Fruit fly (Drosophila melanogaster) whole organism, embryonic: Measurements from ENCODE around the gene CG11999.
A peak's percentile ranks its signal among the peaks of the same experiment; 100 is the strongest.

Experiments used
- Adf1 ChIP-seq: fragments of 200-800 bp; sonication (Bioruptor generic); IDR thresholded peaks from 2 replicates; pipeline ENCODE4 v1.3.6; 2022; ENCODE audit warnings: missing biosample characterization, missing genetic modification characterization
- CG10267 ChIP-seq: fragments of 200-800 bp; sonication (Bioruptor generic); optimal IDR thresholded peaks from 2 replicates; lab custom pipeline; 2018; ENCODE audit warnings: missing biosample characterization, mild to moderate bottlenecking, missing genetic modification characterization, moderate library complexity
- CG10565 ChIP-seq: fragments of 200-800 bp; sonication (Bioruptor generic); optimal IDR thresholded peaks from 3 replicates; lab custom pipeline; 2016; ENCODE audit warnings: missing biosample characterization, mild to moderate bottlenecking, missing genetic modification characterization
- CG12299 ChIP-seq: fragments of 200-800 bp; sonication (Bioruptor generic); optimal IDR thresholded peaks from 2 replicates; lab custom pipeline; 2018; ENCODE audit warnings: missing biosample characterization, mild to moderate bottlenecking, missing genetic modification characterization
- CG12769 ChIP-seq: fragments of 200-800 bp; sonication (Bioruptor generic); optimal IDR thresholded peaks from 2 replicates; lab custom pipeline; 2019; ENCODE audit warnings: missing biosample characterization, mild to moderate bottlenecking, missing genetic modification characterization, moderate library complexity
- CG13894 ChIP-seq: fragments of 200-800 bp; sonication (Bioruptor generic); optimal IDR thresholded peaks from 3 replicates; lab custom pipeline; 2018; ENCODE audit warnings: missing biosample characterization, mild to moderate bottlenecking, missing genetic modification characterization, moderate library complexity
- CG14965 ChIP-seq: fragments of 200-800 bp; sonication (Bioruptor generic); optimal IDR thresholded peaks from 2 replicates; lab custom pipeline; 2016; ENCODE audit warnings: missing biosample characterization, missing genetic modification characterization, borderline replicate concordance
- CG15011 ChIP-seq: fragments of 200-800 bp; sonication (Bioruptor generic); optimal IDR thresholded peaks from 3 replicates; lab custom pipeline; 2018; ENCODE audit warnings: missing biosample characterization, mild to moderate bottlenecking, missing genetic modification characterization
- CG15269 ChIP-seq: fragments of 200-800 bp; sonication (Bioruptor generic); optimal IDR thresholded peaks from 2 replicates; lab custom pipeline; 2018; ENCODE audit warnings: missing biosample characterization, mild to moderate bottlenecking, missing genetic modification characterization, moderate library complexity
- CG1529 ChIP-seq: fragments of 200-800 bp; sonication (Bioruptor generic); optimal IDR thresholded peaks from 3 replicates; lab custom pipeline; 2018; ENCODE audit warnings: missing biosample characterization, missing genetic modification characterization
- CG15514 ChIP-seq: fragments of 200-800 bp; sonication (Bioruptor generic); optimal IDR thresholded peaks from 3 replicates; lab custom pipeline; 2017; ENCODE audit warnings: missing biosample characterization, missing genetic modification characterization, mild to moderate bottlenecking, moderate library complexity, missing genetic modification reagents
- CG15601 ChIP-seq: fragments of 200-800 bp; sonication (Bioruptor generic); optimal IDR thresholded peaks from 3 replicates; lab custom pipeline; 2019; ENCODE audit warnings: missing biosample characterization, mild to moderate bottlenecking, missing genetic modification characterization, moderate library complexity
- CG2678 ChIP-seq: fragments of 200-800 bp; sonication (Bioruptor generic); optimal IDR thresholded peaks from 3 replicates; lab custom pipeline; 2019; ENCODE audit warnings: missing biosample characterization, mild to moderate bottlenecking, missing genetic modification characterization, moderate library complexity
- CG31365 ChIP-seq: fragments of 200-800 bp; sonication (Bioruptor generic); optimal IDR thresholded peaks from 2 replicates; lab custom pipeline; 2018; ENCODE audit warnings: missing biosample characterization, mild to moderate bottlenecking, missing genetic modification characterization
- CG33213 ChIP-seq: fragments of 200-800 bp; sonication (Bioruptor generic); optimal IDR thresholded peaks from 3 replicates; lab custom pipeline; 2016; ENCODE audit warnings: missing biosample characterization, missing genetic modification characterization
- CG33557 ChIP-seq: fragments of 200-800 bp; sonication (Bioruptor generic); optimal IDR thresholded peaks from 2 replicates; lab custom pipeline; 2019; ENCODE audit warnings: missing biosample characterization, mild to moderate bottlenecking, missing genetic modification characterization, moderate library complexity
- CG3407 ChIP-seq: fragments of 200-800 bp; sonication (Bioruptor generic); optimal IDR thresholded peaks from 2 replicates; lab custom pipeline; 2018; ENCODE audit warnings: missing biosample characterization, mild to moderate bottlenecking, missing genetic modification characterization
- CG4360 ChIP-seq: fragments of 200-800 bp; sonication (Bioruptor generic); IDR thresholded peaks from 2 replicates; pipeline ENCODE4 v1.3.6; 2022; ENCODE audit warnings: missing biosample characterization, missing genetic modification characterization
- CG5180 ChIP-seq: fragments of 200-800 bp; sonication (Bioruptor generic); optimal IDR thresholded peaks from 3 replicates; lab custom pipeline; 2017; ENCODE audit warnings: missing biosample characterization, missing genetic modification characterization, mild to moderate bottlenecking, moderate library complexity, missing genetic modification reagents
- CG6765 ChIP-seq: fragments of 200-800 bp; sonication (Bioruptor generic); optimal IDR thresholded peaks from 3 replicates; lab custom pipeline; 2017; ENCODE audit warnings: missing biosample characterization, mild to moderate bottlenecking, missing genetic modification characterization
- CG6813 ChIP-seq: fragments of 200-800 bp; sonication (Bioruptor generic); optimal IDR thresholded peaks from 2 replicates; lab custom pipeline; 2017; ENCODE audit warnings: missing biosample characterization, missing genetic modification characterization, mild to moderate bottlenecking, moderate library complexity, missing genetic modification reagents
- CG7745 ChIP-seq: fragments of 200-800 bp; sonication (Bioruptor generic); optimal IDR thresholded peaks from 2 replicates; lab custom pipeline; 2018; ENCODE audit warnings: missing biosample characterization, mild to moderate bottlenecking, missing genetic modification characterization, moderate library complexity
- CG8478 ChIP-seq: fragments of >200 bp; optimal IDR thresholded peaks from 2 replicates; lab custom pipeline; 2018
- CG8924 ChIP-seq: fragments of 200-800 bp; optimal IDR thresholded peaks from 3 replicates; lab custom pipeline; 2019; ENCODE audit warnings: missing biosample characterization, mild to moderate bottlenecking, missing genetic modification characterization, moderate library complexity
- CG9797 ChIP-seq: fragments of 200-800 bp; sonication (Bioruptor generic); optimal IDR thresholded peaks from 3 replicates; lab custom pipeline; 2018; ENCODE audit warnings: missing biosample characterization, mild to moderate bottlenecking, missing genetic modification characterization
- CG9876 ChIP-seq: fragments of 200-800 bp; sonication (Bioruptor generic); optimal IDR thresholded peaks from 2 replicates; lab custom pipeline; 2016; ENCODE audit warnings: missing biosample characterization, missing genetic modification characterization
- Dbx ChIP-seq: fragments of 200-800 bp; sonication (Bioruptor generic); IDR thresholded peaks from 3 replicates; pipeline ENCODE4 v1.3.6; 2022; ENCODE audit warnings: missing biosample characterization, missing genetic modification characterization
- Dfd ChIP-seq, 2 experiments: fragments of >200 bp; optimal IDR thresholded peaks; 2 replicates each; lab custom pipeline; 2017; ENCODE audit warnings: missing biosample characterization in 2 of 2, missing genetic modification characterization in 2 of 2
- ERR ChIP-seq: fragments of 200-800 bp; sonication (Bioruptor generic); optimal IDR thresholded peaks from 2 replicates; lab custom pipeline; 2016; ENCODE audit warnings: missing biosample characterization, missing genetic modification characterization
- Fer1 ChIP-seq: fragments of 200-800 bp; sonication (Bioruptor generic); optimal IDR thresholded peaks from 2 replicates; lab custom pipeline; 2017; ENCODE audit warnings: missing biosample characterization, mild to moderate bottlenecking, missing genetic modification characterization
- H15 ChIP-seq: fragments of 200-800 bp; sonication (Bioruptor generic); IDR thresholded peaks from 3 replicates; pipeline ENCODE4 v1.3.6; 2022; ENCODE audit warnings: missing biosample characterization, missing genetic modification characterization
- HLH54F ChIP-seq: fragments of 200-800 bp; sonication (Bioruptor generic); optimal IDR thresholded peaks from 3 replicates; lab custom pipeline; 2016; ENCODE audit warnings: missing biosample characterization, missing genetic modification characterization
- Med ChIP-seq: fragments of 200-800 bp; sonication (Bioruptor generic); peaks from one replicate; lab custom pipeline; 2016; ENCODE audit warnings: missing biosample characterization, missing genetic modification characterization, mild to moderate bottlenecking, inconsistent platforms, moderate library complexity
- NfI ChIP-seq: fragments of 200-800 bp; sonication (Bioruptor generic); optimal IDR thresholded peaks from 3 replicates; lab custom pipeline; 2018; ENCODE audit warnings: missing biosample characterization, mild to moderate bottlenecking, missing genetic modification characterization, moderate library complexity
- ash1 ChIP-seq: fragments of 200-800 bp; sonication (Bioruptor generic); optimal IDR thresholded peaks from 2 replicates; lab custom pipeline; 2018; ENCODE audit warnings: missing biosample characterization, mild to moderate bottlenecking, missing genetic modification characterization
- bbx ChIP-seq: fragments of 200-800 bp; sonication (Bioruptor generic); IDR thresholded peaks from 2 replicates; pipeline ENCODE4 v1.3.6; 2022; ENCODE audit warnings: missing biosample characterization, missing genetic modification characterization; ENCODE audit not compliant: partially characterized antibody
- cg ChIP-seq: fragments of 200-800 bp; sonication (Bioruptor generic); optimal IDR thresholded peaks from 3 replicates; lab custom pipeline; 2019; ENCODE audit warnings: missing biosample characterization, mild to moderate bottlenecking, missing genetic modification characterization, moderate library complexity
- ci ChIP-seq: fragments of 200-800 bp; sonication (Bioruptor generic); IDR thresholded peaks from 3 replicates; pipeline ENCODE4 v1.3.6; 2022; ENCODE audit warnings: missing biosample characterization, missing genetic modification characterization
- croc ChIP-seq: fragments of 200-800 bp; sonication (Bioruptor generic); conservative IDR thresholded peaks from 3 replicates; pipeline ENCODE4 v1.3.6; 2022; ENCODE audit warnings: missing biosample characterization, missing genetic modification characterization
- disco-r ChIP-seq: fragments of 200-800 bp; sonication (Bioruptor generic); optimal IDR thresholded peaks from 2 replicates; lab custom pipeline; 2016; ENCODE audit warnings: missing biosample characterization, missing genetic modification characterization
- fd3F ChIP-seq: fragments of 200-800 bp; sonication (Bioruptor generic); optimal IDR thresholded peaks from 2 replicates; lab custom pipeline; 2018; ENCODE audit warnings: missing biosample characterization, mild to moderate bottlenecking, missing genetic modification characterization, moderate library complexity
- gfzf ChIP-seq: fragments of 200-800 bp; sonication (Bioruptor generic); optimal IDR thresholded peaks from 2 replicates; lab custom pipeline; 2016; ENCODE audit warnings: missing biosample characterization, mild to moderate bottlenecking, missing genetic modification characterization, moderate library complexity
- jigr1 ChIP-seq: fragments of 200-800 bp; sonication (Bioruptor generic); IDR thresholded peaks from 3 replicates; pipeline ENCODE4 v1.3.6; 2022; ENCODE audit warnings: missing biosample characterization, missing genetic modification characterization
- oc ChIP-seq: fragments of 200-800 bp; sonication (Bioruptor generic); optimal IDR thresholded peaks from 2 replicates; lab custom pipeline; 2018; ENCODE audit warnings: missing biosample characterization, mild to moderate bottlenecking, missing genetic modification characterization, moderate library complexity
- pita ChIP-seq: fragments of 200-800 bp; sonication (Bioruptor generic); optimal IDR thresholded peaks from 2 replicates; lab custom pipeline; 2017; ENCODE audit warnings: missing biosample characterization, mild to moderate bottlenecking, missing genetic modification characterization
- psq ChIP-seq: fragments of 200-800 bp; sonication (Bioruptor generic); optimal IDR thresholded peaks from 2 replicates; lab custom pipeline; 2017; ENCODE audit warnings: missing biosample characterization, missing genetic modification characterization
- sd ChIP-seq: fragments of 200-800 bp; sonication (Bioruptor generic); optimal IDR thresholded peaks from 3 replicates; lab custom pipeline; 2018; ENCODE audit warnings: missing biosample characterization, mild to moderate bottlenecking, missing genetic modification characterization, moderate library complexity
- sens-2 ChIP-seq: fragments of 200-800 bp; sonication (Bioruptor generic); IDR thresholded peaks from 2 replicates; pipeline ENCODE4 v1.3.6; 2022; ENCODE audit warnings: missing biosample characterization, missing genetic modification characterization
- sna ChIP-seq: fragments of 200-800 bp; sonication (Bioruptor generic); IDR thresholded peaks from 2 replicates; pipeline ENCODE4 v1.3.6; 2022; ENCODE audit warnings: missing biosample characterization, missing genetic modification characterization; ENCODE audit not compliant: partially characterized antibody
- so ChIP-seq: fragments of 200-800 bp; sonication (Bioruptor generic); IDR thresholded peaks from 3 replicates; pipeline ENCODE4 v1.3.6; 2022; ENCODE audit warnings: missing biosample characterization, missing genetic modification characterization
- tin ChIP-seq: fragments of 200-800 bp; sonication (Bioruptor generic); optimal IDR thresholded peaks from 3 replicates; lab custom pipeline; 2016; ENCODE audit warnings: missing biosample characterization, missing genetic modification characterization

The CG11999 gene

DNA sequence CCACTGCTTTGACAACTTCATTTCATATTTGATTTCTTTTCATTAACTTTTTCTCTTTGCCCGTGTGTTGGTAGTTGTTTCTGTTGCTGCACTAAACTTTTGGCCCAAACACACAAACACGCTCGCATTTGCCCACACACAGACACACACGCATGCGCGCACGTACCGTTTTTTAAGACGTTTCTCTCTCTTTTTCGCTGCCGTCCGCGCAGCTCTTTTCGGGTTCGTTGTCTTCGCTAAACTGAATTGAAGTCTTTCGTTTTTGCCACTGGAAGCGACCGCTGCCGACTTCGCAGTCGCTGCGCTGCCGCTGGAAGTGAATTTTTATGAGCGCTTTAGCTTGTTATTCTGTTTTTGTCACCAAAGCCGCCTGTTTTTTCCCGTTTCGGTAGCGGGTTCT, 38.1 kb upstream of the CG11999 start, which contains the start of gene kkv (continued):
- TF ChIP-seq CG10267 (tag; lab: Kevin White, UChicago) = no peak
- TF ChIP-seq croc (GFP tag; lab: Robert Waterston, UW) = no peak
- no peak for TF ChIP-seq CG15514 (GFP tag; lab: Kevin White, UChicago)
- TF ChIP-seq Adf1 (GFP tag; lab: Robert Waterston, UW) = peak; percentile 86
- TF ChIP-seq CG7745 (tag; lab: Kevin White, UChicago) = no peak
- peak; percentile 37 for TF ChIP-seq oc (tag; lab: Kevin White, UChicago)
- no peak for TF ChIP-seq CG6765 (GFP tag; lab: Kevin White, UChicago)
- TF ChIP-seq H15 (GFP tag; lab: Robert Waterston, UW) = no peak
- no peak for TF ChIP-seq NfI
- TF ChIP-seq gfzf (GFP tag; lab: Kevin White, UChicago) = no peak
- TF ChIP-seq jigr1 (GFP tag; lab: Robert Waterston, UW) = no peak
- peak; percentile 76 for TF ChIP-seq CG15269 (tag; lab: Kevin White, UChicago)
- TF ChIP-seq CG13894 (tag; lab: Kevin White, UChicago) = peak; percentile 42
- peak; percentile 43 for TF ChIP-seq CG12769 (tag; lab: Kevin White, UChicago)
- TF ChIP-seq ash1 = no peak
- TF ChIP-seq CG3407 (GFP tag; lab: Kevin White, UChicago) = no peak
- TF ChIP-seq CG8924 (tag; lab: Kevin White, UChicago) = no peak
- TF ChIP-seq so (GFP tag; lab: Robert Waterston, UW) = no peak
- TF ChIP-seq Dbx = no peak
- no peak for TF ChIP-seq CG10565
- TF ChIP-seq CG5180 (GFP tag; lab: Kevin White, UChicago) = no peak
- TF ChIP-seq sens-2 (GFP tag; lab: Robert Waterston, UW) = no peak
- TF ChIP-seq Fer1 (GFP tag; lab: Kevin White, UChicago) = no peak
- TF ChIP-seq sd = peak; percentile 45
- no peak for TF ChIP-seq psq (GFP tag; lab: Kevin White, UChicago)
- TF ChIP-seq CG14965 (GFP tag; lab: Kevin White, UChicago) = no peak
- peak; percentile 26; the same call in 1 of the 3 replicates for TF ChIP-seq ci (GFP tag; lab: Robert Waterston, UW)
- TF ChIP-seq disco-r (GFP tag; lab: Kevin White, UChicago) = no peak
- TF ChIP-seq sna = no peak
- no peak for TF ChIP-seq pita (GFP tag; lab: Kevin White, UChicago)
- TF ChIP-seq Dfd (GFP tag; optimal IDR thresholded peaks at IDR 0.05; lab: Kevin White, UChicago) = no peak
- TF ChIP-seq CG33213 (GFP tag; lab: Kevin White, UChicago) = no peak
- no peak for TF ChIP-seq HLH54F
- TF ChIP-seq fd3F = no peak
- TF ChIP-seq CG12299 (tag; lab: Kevin White, UChicago) = no peak
- TF ChIP-seq CG9876 (GFP tag; lab: Kevin White, UChicago) = no peak
- TF ChIP-seq CG4360 = no peak
- TF ChIP-seq CG31365 (tag; lab: Kevin White, UChicago) = no peak
- TF ChIP-seq ERR (GFP tag; lab: Kevin White, UChicago) = no peak
- TF ChIP-seq CG15011 (GFP tag; lab: Kevin White, UChicago) = no peak
- no peak for TF ChIP-seq CG2678 (tag; lab: Kevin White, UChicago)
- TF ChIP-seq CG9797 (GFP tag; lab: Kevin White, UChicago) = no peak
- TF ChIP-seq CG8478 (lab: Kevin White, UChicago) = no peak
- no peak for TF ChIP-seq tin
- peak; percentile 31 for TF ChIP-seq Med (GFP tag; lab: Kevin White, UChicago)
- no peak for TF ChIP-seq CG6813 (GFP tag; lab: Kevin White, UChicago)
- TF ChIP-seq CG1529 (GFP tag; lab: Kevin White, UChicago) = no peak
- no peak for TF ChIP-seq CG15601
- TF ChIP-seq bbx = peak; percentile 44
- peak; percentile 78 for TF ChIP-seq cg (GFP tag; lab: Kevin White, UChicago)
- no peak for TF ChIP-seq CG33557 (GFP tag; lab: Kevin White, UChicago)
